Fruit fly (Drosophila melanogaster) whole organism, embryonic: ENCODE results near the gene Muc30E.

ENCODE experiments used
- Ada2b ChIP-seq: fragments of 200-800 bp; sonication (Bioruptor generic); IDR thresholded peaks from 2 replicates; pipeline ENCODE4 v1.3.6; 2022; ENCODE audit warnings: missing biosample characterization, missing genetic modification characterization
- Atf6 ChIP-seq: fragments of 200-800 bp; sonication (Bioruptor generic); IDR thresholded peaks from 2 replicates; pipeline ENCODE4 v1.3.6; 2022; ENCODE audit warnings: missing biosample characterization, missing genetic modification characterization
- B-H2 ChIP-seq: fragments of 200-800 bp; sonication (Bioruptor generic); optimal IDR thresholded peaks from 2 replicates; lab custom pipeline; 2018; ENCODE audit warnings: missing biosample characterization, mild to moderate bottlenecking, missing genetic modification characterization
- CG10267 ChIP-seq: fragments of 200-800 bp; sonication (Bioruptor generic); optimal IDR thresholded peaks from 2 replicates; lab custom pipeline; 2018; ENCODE audit warnings: missing biosample characterization, mild to moderate bottlenecking, missing genetic modification characterization, moderate library complexity
- CG10431 ChIP-seq: fragments of 200-800 bp; sonication (Bioruptor generic); optimal IDR thresholded peaks from 3 replicates; lab custom pipeline; 2018; ENCODE audit warnings: missing biosample characterization, mild to moderate bottlenecking, missing genetic modification characterization
- CG10979 ChIP-seq: fragments of 200-800 bp; sonication (Bioruptor generic); optimal IDR thresholded peaks from 2 replicates; lab custom pipeline; 2018; ENCODE audit warnings: missing biosample characterization, mild to moderate bottlenecking, missing genetic modification characterization, moderate library complexity
- CG11398 ChIP-seq: fragments of 200-800 bp; sonication (Bioruptor generic); optimal IDR thresholded peaks from 2 replicates; lab custom pipeline; 2016; ENCODE audit warnings: missing biosample characterization, missing genetic modification characterization
- CG11560 ChIP-seq: fragments of 200-800 bp; sonication (Bioruptor generic); IDR thresholded peaks from 3 replicates; pipeline ENCODE4 v1.3.6; 2022; ENCODE audit warnings: missing biosample characterization, missing genetic modification characterization
- CG12155 ChIP-seq: fragments of 200-800 bp; sonication (Bioruptor generic); optimal IDR thresholded peaks from 3 replicates; lab custom pipeline; 2016; ENCODE audit warnings: missing biosample characterization, missing genetic modification characterization
- CG12219 ChIP-seq: fragments of 200-800 bp; sonication (Bioruptor generic); optimal IDR thresholded peaks from 3 replicates; lab custom pipeline; 2018; ENCODE audit warnings: missing biosample characterization, mild to moderate bottlenecking, missing genetic modification characterization
- CG1529 ChIP-seq: fragments of 200-800 bp; sonication (Bioruptor generic); optimal IDR thresholded peaks from 3 replicates; lab custom pipeline; 2018; ENCODE audit warnings: missing biosample characterization, missing genetic modification characterization
- CG15514 ChIP-seq: fragments of 200-800 bp; sonication (Bioruptor generic); optimal IDR thresholded peaks from 3 replicates; lab custom pipeline; 2017; ENCODE audit warnings: missing biosample characterization, missing genetic modification characterization, mild to moderate bottlenecking, moderate library complexity, missing genetic modification reagents
- CG16815 ChIP-seq: fragments of 200-800 bp; sonication (Bioruptor generic); optimal IDR thresholded peaks from 3 replicates; lab custom pipeline; 2017; ENCODE audit warnings: missing biosample characterization, mild to moderate bottlenecking, missing genetic modification characterization
- CG16863 ChIP-seq: fragments of 200-800 bp; sonication (Bioruptor generic); optimal IDR thresholded peaks from 3 replicates; lab custom pipeline; 2016; ENCODE audit warnings: missing biosample characterization, missing genetic modification characterization
- CG17359 ChIP-seq: fragments of 200-800 bp; sonication (Bioruptor generic); optimal IDR thresholded peaks from 3 replicates; lab custom pipeline; 2018; ENCODE audit warnings: missing biosample characterization, mild to moderate bottlenecking, missing genetic modification characterization, moderate library complexity
- CG1792 ChIP-seq: fragments of 200-800 bp; sonication (Bioruptor generic); optimal IDR thresholded peaks from 2 replicates; lab custom pipeline; 2016; ENCODE audit warnings: missing biosample characterization, missing genetic modification characterization
- CG18011 ChIP-seq: fragments of 200-800 bp; sonication (Bioruptor generic); optimal IDR thresholded peaks from 2 replicates; lab custom pipeline; 2017; ENCODE audit warnings: missing biosample characterization, missing genetic modification characterization, mild to moderate bottlenecking, moderate library complexity, missing genotype
- CG2202 ChIP-seq: fragments of 200-800 bp; sonication (Bioruptor generic); optimal IDR thresholded peaks from 2 replicates; lab custom pipeline; 2018; ENCODE audit warnings: missing biosample characterization, mild to moderate bottlenecking, missing genetic modification characterization
- CG4617 ChIP-seq: fragments of 200-800 bp; sonication (Bioruptor generic); optimal IDR thresholded peaks from 3 replicates; lab custom pipeline; 2016; ENCODE audit warnings: missing biosample characterization, missing genetic modification characterization, borderline replicate concordance
- CG4730 ChIP-seq: fragments of 200-800 bp; sonication (Bioruptor generic); IDR thresholded peaks from 2 replicates; pipeline ENCODE4 v1.3.6; 2022; ENCODE audit warnings: missing biosample characterization, missing genetic modification characterization
- CG4820 ChIP-seq: fragments of 200-800 bp; sonication (Bioruptor generic); optimal IDR thresholded peaks from 3 replicates; lab custom pipeline; 2016; ENCODE audit warnings: missing biosample characterization, missing genetic modification characterization
- CG4854 ChIP-seq: fragments of 200-800 bp; sonication (Bioruptor generic); optimal IDR thresholded peaks from 2 replicates; lab custom pipeline; 2016; ENCODE audit warnings: missing biosample characterization, missing genetic modification characterization, inconsistent platforms
- CG6765 ChIP-seq: fragments of 200-800 bp; sonication (Bioruptor generic); optimal IDR thresholded peaks from 3 replicates; lab custom pipeline; 2017; ENCODE audit warnings: missing biosample characterization, mild to moderate bottlenecking, missing genetic modification characterization
- CG7745 ChIP-seq: fragments of 200-800 bp; sonication (Bioruptor generic); optimal IDR thresholded peaks from 2 replicates; lab custom pipeline; 2018; ENCODE audit warnings: missing biosample characterization, mild to moderate bottlenecking, missing genetic modification characterization, moderate library complexity
- D19A ChIP-seq: fragments of 200-800 bp; optimal IDR thresholded peaks from 3 replicates; lab custom pipeline; 2019; ENCODE audit warnings: missing biosample characterization, mild to moderate bottlenecking, missing genetic modification characterization, moderate library complexity
- D19B ChIP-seq: fragments of 200-800 bp; sonication (Bioruptor generic); optimal IDR thresholded peaks from 2 replicates; lab custom pipeline; 2017; ENCODE audit warnings: missing biosample characterization, mild to moderate bottlenecking, missing genetic modification characterization
- Dll ChIP-seq: fragments of 200-800 bp; sonication (Bioruptor generic); IDR thresholded peaks from 4 replicates; pipeline ENCODE4 v1.3.6; 2022; ENCODE audit warnings: missing biosample characterization, missing genetic modification characterization; ENCODE audit not compliant: partially characterized antibody
- Lpt ChIP-seq: fragments of >200 bp; optimal IDR thresholded peaks from 2 replicates; lab custom pipeline; 2018; ENCODE audit warnings: missing biosample characterization, missing genetic modification characterization
- NfI ChIP-seq: fragments of 200-800 bp; sonication (Bioruptor generic); optimal IDR thresholded peaks from 3 replicates; lab custom pipeline; 2018; ENCODE audit warnings: missing biosample characterization, mild to moderate bottlenecking, missing genetic modification characterization, moderate library complexity
- Oli ChIP-seq: fragments of 200-800 bp; sonication (Bioruptor generic); optimal IDR thresholded peaks from 2 replicates; lab custom pipeline; 2018; ENCODE audit warnings: missing biosample characterization, mild to moderate bottlenecking, missing genetic modification characterization, moderate library complexity
- Poxn ChIP-seq: fragments of 200-800 bp; sonication (Bioruptor generic); IDR thresholded peaks from 2 replicates; pipeline ENCODE4 v1.3.6; 2022; ENCODE audit warnings: missing biosample characterization, missing genetic modification characterization
- Rx ChIP-seq: fragments of 200-800 bp; sonication (Bioruptor generic); IDR thresholded peaks from 2 replicates; pipeline ENCODE4 v1.3.6; 2022; ENCODE audit warnings: missing biosample characterization, missing genetic modification characterization
- Xrp1 ChIP-seq: fragments of 200-800 bp; sonication (Bioruptor generic); IDR thresholded peaks from 2 replicates; pipeline ENCODE4 v1.3.6; 2022; ENCODE audit warnings: missing biosample characterization, missing genetic modification characterization
- ara ChIP-seq: fragments of 200-800 bp; sonication (Bioruptor generic); IDR thresholded peaks from 2 replicates; pipeline ENCODE4 v1.3.6; 2022; ENCODE audit warnings: missing biosample characterization, missing genetic modification characterization
- ash1 ChIP-seq: fragments of 200-800 bp; sonication (Bioruptor generic); optimal IDR thresholded peaks from 2 replicates; lab custom pipeline; 2018; ENCODE audit warnings: missing biosample characterization, mild to moderate bottlenecking, missing genetic modification characterization
- bigmax ChIP-seq: fragments of 200-800 bp; sonication (Bioruptor generic); optimal IDR thresholded peaks from 2 replicates; lab custom pipeline; 2018; ENCODE audit warnings: missing biosample characterization, mild to moderate bottlenecking, missing genetic modification characterization
- caup ChIP-seq: fragments of 200-800 bp; sonication (Bioruptor generic); optimal IDR thresholded peaks from 3 replicates; lab custom pipeline; 2017; ENCODE audit warnings: missing biosample characterization, mild to moderate bottlenecking, missing genetic modification characterization, moderate library complexity; ENCODE audit not compliant: severe bottlenecking
- chm ChIP-seq: fragments of 200-800 bp; sonication (Bioruptor generic); IDR thresholded peaks from 2 replicates; pipeline ENCODE4 v1.3.6; 2022; ENCODE audit warnings: missing biosample characterization, missing genetic modification characterization
- crp ChIP-seq, 2 experiments: fragments of 200-800 bp; sonication (Bioruptor generic); optimal IDR thresholded peaks; 2 replicates in 1 of 2; 3 replicates in 1 of 2; lab custom pipeline; 2017; ENCODE audit warnings: missing biosample characterization in 2 of 2, missing genetic modification characterization in 2 of 2, mild to moderate bottlenecking in 1 of 2, moderate library complexity in 1 of 2
- gfzf ChIP-seq: fragments of 200-800 bp; sonication (Bioruptor generic); optimal IDR thresholded peaks from 2 replicates; lab custom pipeline; 2016; ENCODE audit warnings: missing biosample characterization, mild to moderate bottlenecking, missing genetic modification characterization, moderate library complexity
- gsb ChIP-seq: fragments of 200-800 bp; sonication (Bioruptor generic); IDR thresholded peaks from 2 replicates; pipeline ENCODE4 v1.3.6; 2022; ENCODE audit warnings: missing biosample characterization, missing genetic modification characterization
- lbe ChIP-seq: fragments of 200-800 bp; sonication (Bioruptor generic); optimal IDR thresholded peaks from 2 replicates; lab custom pipeline; 2016; ENCODE audit warnings: missing biosample characterization, mild to moderate bottlenecking, missing genetic modification characterization
- pfk ChIP-seq: fragments of 200-800 bp; sonication (Bioruptor generic); optimal IDR thresholded peaks from 2 replicates; lab custom pipeline; 2018; ENCODE audit warnings: missing biosample characterization, mild to moderate bottlenecking, missing genetic modification characterization, moderate library complexity
- prd ChIP-seq, 3 experiments: fragments of >200 bp in 2 of 3; fragments of 200-800 bp in 1 of 3; sonication (Bioruptor generic) in 1 of 3; optimal IDR thresholded peaks in 2 of 3; IDR thresholded peaks in 1 of 3; 2 replicates in 2 of 3; 3 replicates in 1 of 3; pipeline versions ENCODE4 v1.3.6 to Lab custom; 2017 to 2022; ENCODE audit warnings: missing biosample characterization in 1 of 3, missing genetic modification characterization in 1 of 3
- pros ChIP-seq: fragments of 200-800 bp; sonication (Bioruptor generic); optimal IDR thresholded peaks from 3 replicates; lab custom pipeline; 2019; ENCODE audit warnings: missing biosample characterization, mild to moderate bottlenecking, missing genetic modification characterization, moderate library complexity
- shn ChIP-seq: fragments of 200-800 bp; sonication (Bioruptor generic); optimal IDR thresholded peaks from 3 replicates; lab custom pipeline; 2016; ENCODE audit warnings: missing biosample characterization, missing genetic modification characterization
- sisA ChIP-seq: fragments of 200-800 bp; sonication (Bioruptor generic); IDR thresholded peaks from 2 replicates; pipeline ENCODE4 v1.3.6; 2022; ENCODE audit warnings: missing biosample characterization, missing genetic modification characterization
- stc ChIP-seq: fragments of 200-800 bp; sonication (Bioruptor generic); IDR thresholded peaks from 2 replicates; pipeline ENCODE4 v1.3.6; 2022; ENCODE audit warnings: missing biosample characterization, missing genetic modification characterization
- ttk ChIP-seq: fragments of 200-800 bp; sonication (Bioruptor generic); IDR thresholded peaks from 2 replicates; pipeline ENCODE4 v2.1.2; 2022; ENCODE audit warnings: missing biosample characterization, missing genetic modification characterization
- vvl ChIP-seq: fragments of 200-800 bp; sonication (Bioruptor generic); IDR thresholded peaks from 2 replicates; pipeline ENCODE4 v1.3.6; 2022; ENCODE audit warnings: missing biosample characterization, missing genetic modification characterization
- z ChIP-seq: fragments of 200-800 bp; sonication (Bioruptor generic); IDR thresholded peaks from 3 replicates; pipeline ENCODE4 v1.3.6; 2022; ENCODE audit warnings: missing biosample characterization, missing genetic modification characterization

The Muc30E gene

DNA sequence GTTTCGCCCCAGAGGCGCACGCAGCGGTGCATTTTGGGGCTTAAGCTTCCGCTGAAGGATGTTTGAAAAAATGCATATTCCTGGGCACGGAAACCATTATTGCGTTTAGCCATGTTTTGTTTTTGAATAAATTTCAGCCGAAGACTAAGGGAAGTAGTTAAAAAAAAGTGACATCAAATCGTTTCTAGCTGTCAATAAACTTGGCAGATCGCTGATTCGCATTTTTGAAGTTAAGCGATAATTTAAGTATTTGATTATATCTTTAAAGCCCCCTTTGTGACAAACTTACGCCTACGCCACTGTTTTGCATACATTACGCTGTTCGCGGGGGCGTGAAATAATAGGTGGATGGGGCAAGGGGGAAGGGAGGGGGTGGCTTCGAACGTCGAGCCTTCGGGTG, 38.6 kb downstream of the Muc30E start (continued):
- TF ChIP-seq ash1 (GFP tag; lab: Kevin White, UChicago) (no peak), sisA (GFP tag; lab: Robert Waterston, UW) (no peak), bigmax (GFP tag; lab: Kevin White, UChicago) (no peak), Lpt (GFP tag; lab: Kevin White, UChicago) (no peak), gfzf (GFP tag; lab: Kevin White, UChicago) (no peak), CG4854 (no peak), CG4730 (GFP tag; lab: Robert Waterston, UW) (no peak), stc (GFP tag; lab: Robert Waterston, UW) (no peak), CG15514 (no peak), gsb (GFP tag; lab: Robert Waterston, UW) (no peak), CG17359 (no peak), caup (GFP tag; lab: Kevin White, UChicago) (no peak), z (GFP tag; lab: Robert Waterston, UW) (no peak), CG18011 (GFP tag; lab: Kevin White, UChicago) (no peak), CG12219 (GFP tag; lab: Kevin White, UChicago) (no peak), shn (GFP tag; lab: Kevin White, UChicago) (no peak), CG12155 (no peak), chm (GFP tag; lab: Robert Waterston, UW) (no peak), ara (GFP tag; lab: Robert Waterston, UW) (no peak), Dll (GFP tag; lab: Robert Waterston, UW) (no peak), Ada2b (GFP tag; lab: Robert Waterston, UW) (no peak), pros (GFP tag; lab: Kevin White, UChicago) (no peak), Xrp1 (GFP tag; lab: Robert Waterston, UW) (no peak), lbe (GFP tag; lab: Kevin White, UChicago) (no peak), Oli (tag; lab: Kevin White, UChicago) (peak; percentile 46), vvl (GFP tag; lab: Robert Waterston, UW) (peak; percentile 28; the same call in 1 of the 2 replicates), CG4617 (GFP tag; lab: Kevin White, UChicago) (no peak), CG4820 (GFP tag; lab: Kevin White, UChicago) (no peak), CG1792 (no peak), Rx (no peak), CG7745 (tag; lab: Kevin White, UChicago) (no peak), CG16863 (GFP tag; lab: Kevin White, UChicago) (no peak), B-H2 (no peak), prd (optimal IDR thresholded peaks at IDR 0.05; lab: Kevin White, UChicago) (no peak), prd (GFP tag; IDR thresholded peaks at IDR 0.05; lab: Robert Waterston, UW) (peak; percentile 15; the same call in 1 of the 3 replicates), Poxn (GFP tag; lab: Robert Waterston, UW) (no peak), D19B (GFP tag; lab: Kevin White, UChicago) (no peak), CG11398 (no peak), NfI (GFP tag; lab: Kevin White, UChicago) (peak; percentile 31), CG10979 (no peak), CG1529 (GFP tag; lab: Kevin White, UChicago) (no peak), CG10267 (tag; lab: Kevin White, UChicago) (no peak), CG2202 (tag; lab: Kevin White, UChicago) (no peak), pfk (GFP tag; lab: Kevin White, UChicago) (no peak), crp (GFP tag; optimal IDR thresholded peaks at IDR 0.05; lab: Kevin White, UChicago) (no peak), D19A (tag; lab: Kevin White, UChicago) (no peak), CG6765 (GFP tag; lab: Kevin White, UChicago) (peak; percentile 25), CG10431 (GFP tag; lab: Kevin White, UChicago) (no peak), CG16815 (GFP tag; lab: Kevin White, UChicago) (no peak), CG11560 (tag; lab: Robert Waterston, UW) (no peak), ttk (GFP tag; lab: Robert Waterston, UW) (no peak), Atf6 (GFP tag; lab: Robert Waterston, UW) (no peak)
